Fruit fly (Drosophila melanogaster) whole organism, embryonic: ENCODE results near the gene CG4020.

Source experiments
- Ada2b ChIP-seq: fragments of 200-800 bp; sonication (Bioruptor generic); IDR thresholded peaks from 2 replicates; pipeline ENCODE4 v1.3.6; 2022; ENCODE audit warnings: missing biosample characterization, missing genetic modification characterization
- Bdp1 ChIP-seq: fragments of 200-800 bp; sonication (Bioruptor generic); optimal IDR thresholded peaks from 3 replicates; lab custom pipeline; 2016; ENCODE audit warnings: missing biosample characterization, missing genetic modification characterization
- CG10274 ChIP-seq: fragments of 200-800 bp; sonication (Bioruptor generic); optimal IDR thresholded peaks from 3 replicates; lab custom pipeline; 2017; ENCODE audit warnings: missing biosample characterization, mild to moderate bottlenecking, missing genetic modification characterization
- CG10543 ChIP-seq: fragments of 200-800 bp; sonication (Bioruptor generic); optimal IDR thresholded peaks from 3 replicates; lab custom pipeline; 2017; ENCODE audit warnings: missing biosample characterization, mild to moderate bottlenecking, missing genetic modification characterization, moderate library complexity
- CG12299 ChIP-seq: fragments of 200-800 bp; sonication (Bioruptor generic); optimal IDR thresholded peaks from 2 replicates; lab custom pipeline; 2018; ENCODE audit warnings: missing biosample characterization, mild to moderate bottlenecking, missing genetic modification characterization
- CG13123 ChIP-seq: fragments of 200-800 bp; sonication (Bioruptor generic); optimal IDR thresholded peaks from 2 replicates; lab custom pipeline; 2016; ENCODE audit warnings: missing biosample characterization, missing genetic modification characterization
- CG14710 ChIP-seq: fragments of 200-800 bp; sonication (Bioruptor generic); optimal IDR thresholded peaks from 3 replicates; lab custom pipeline; 2019; ENCODE audit warnings: missing biosample characterization, mild to moderate bottlenecking, missing genetic modification characterization, moderate library complexity
- CG18011 ChIP-seq: fragments of 200-800 bp; sonication (Bioruptor generic); optimal IDR thresholded peaks from 2 replicates; lab custom pipeline; 2017; ENCODE audit warnings: missing biosample characterization, missing genetic modification characterization, mild to moderate bottlenecking, moderate library complexity, missing genotype
- CG18599 ChIP-seq: fragments of 200-800 bp; sonication (Bioruptor generic); optimal IDR thresholded peaks from 3 replicates; lab custom pipeline; 2017; ENCODE audit warnings: missing biosample characterization, missing genetic modification characterization, mild to moderate bottlenecking, moderate library complexity, missing genetic modification reagents
- CG32772 ChIP-seq: fragments of 200-800 bp; sonication (Bioruptor generic); IDR thresholded peaks from 2 replicates; pipeline ENCODE4 v1.3.6; 2022; ENCODE audit warnings: missing biosample characterization, missing genetic modification characterization
- CG3281 ChIP-seq: fragments of 200-800 bp; sonication (Bioruptor generic); optimal IDR thresholded peaks from 3 replicates; lab custom pipeline; 2017; ENCODE audit warnings: missing biosample characterization, mild to moderate bottlenecking, missing genetic modification characterization
- CG6272 ChIP-seq: fragments of 200-800 bp; sonication (Bioruptor generic); IDR thresholded peaks from 2 replicates; pipeline ENCODE4 v1.3.6; 2022; ENCODE audit warnings: missing biosample characterization, missing genetic modification characterization
- CG6813 ChIP-seq: fragments of 200-800 bp; sonication (Bioruptor generic); optimal IDR thresholded peaks from 2 replicates; lab custom pipeline; 2017; ENCODE audit warnings: missing biosample characterization, missing genetic modification characterization, mild to moderate bottlenecking, moderate library complexity, missing genetic modification reagents
- CG8290 ChIP-seq, 3 experiments: fragments of 200-800 bp; sonication (Bioruptor generic); optimal IDR thresholded peaks; 2 replicates each; lab custom pipeline; 2016 to 2019; ENCODE audit warnings: missing biosample characterization in 3 of 3, missing genetic modification characterization in 3 of 3, mild to moderate bottlenecking in 2 of 3, moderate library complexity in 1 of 3
- CG8924 ChIP-seq: fragments of 200-800 bp; optimal IDR thresholded peaks from 3 replicates; lab custom pipeline; 2019; ENCODE audit warnings: missing biosample characterization, mild to moderate bottlenecking, missing genetic modification characterization, moderate library complexity
- Dp ChIP-seq: fragments of 200-800 bp; sonication (Bioruptor generic); optimal IDR thresholded peaks from 2 replicates; lab custom pipeline; 2018; ENCODE audit warnings: missing biosample characterization, mild to moderate bottlenecking, missing genetic modification characterization, moderate library complexity
- HmgZ ChIP-seq: fragments of 200-800 bp; sonication (Bioruptor generic); optimal IDR thresholded peaks from 2 replicates; lab custom pipeline; 2018; ENCODE audit warnings: missing biosample characterization, mild to moderate bottlenecking, missing genetic modification characterization
- Hr78 ChIP-seq, 2 experiments: fragments of 200-800 bp in 1 of 2; fragments of >200 bp in 1 of 2; sonication (Bioruptor generic) in 1 of 2; optimal IDR thresholded peaks; 2 replicates each; lab custom pipeline; 2017 to 2019; ENCODE audit warnings: missing biosample characterization in 2 of 2, missing genetic modification characterization in 2 of 2, mild to moderate bottlenecking in 1 of 2, moderate library complexity in 1 of 2
- Med ChIP-seq: fragments of 200-800 bp; sonication (Bioruptor generic); peaks from one replicate; lab custom pipeline; 2016; ENCODE audit warnings: missing biosample characterization, missing genetic modification characterization, mild to moderate bottlenecking, inconsistent platforms, moderate library complexity
- Mrtf ChIP-seq: fragments of 200-800 bp; sonication (Bioruptor generic); IDR thresholded peaks from 3 replicates; pipeline ENCODE4 v1.3.6; 2022; ENCODE audit warnings: missing biosample characterization, missing genetic modification characterization
- Nf-YA ChIP-seq: fragments of 200-800 bp; sonication (Bioruptor generic); IDR thresholded peaks from 2 replicates; pipeline ENCODE4 v1.3.6; 2022; ENCODE audit warnings: missing biosample characterization, missing genetic modification characterization
- Nf-YC ChIP-seq: fragments of 200-800 bp; optimal IDR thresholded peaks from 3 replicates; lab custom pipeline; 2019; ENCODE audit warnings: missing biosample characterization, mild to moderate bottlenecking, missing genetic modification characterization, moderate library complexity
- Oaz ChIP-seq: fragments of 200-800 bp; sonication (Bioruptor generic); IDR thresholded peaks from 2 replicates; pipeline ENCODE4 v1.3.6; 2022; ENCODE audit warnings: missing biosample characterization, missing genetic modification characterization
- Scr ChIP-seq: fragments of 200-800 bp; sonication (Bioruptor generic); IDR thresholded peaks from 2 replicates; pipeline ENCODE4 v1.3.6; 2022; ENCODE audit warnings: missing biosample characterization, missing genetic modification characterization; ENCODE audit not compliant: partially characterized antibody
- Trl ChIP-seq, 3 experiments: fragments of >200 bp in 2 of 3; fragments of 200-800 bp in 1 of 3; sonication (Bioruptor generic) in 1 of 3; optimal IDR thresholded peaks; 2 replicates in 1 of 3; 3 replicates in 2 of 3; lab custom pipeline; 2016 to 2017; ENCODE audit warnings: missing biosample characterization in 1 of 3, missing genetic modification characterization in 1 of 3
- Vsx1 ChIP-seq: fragments of 200-800 bp; sonication (Bioruptor generic); optimal IDR thresholded peaks from 2 replicates; lab custom pipeline; 2017; ENCODE audit warnings: missing biosample characterization, mild to moderate bottlenecking, missing genetic modification characterization, missing genetic modification reagents
- aop ChIP-seq: fragments of 200-800 bp; sonication (Bioruptor generic); IDR thresholded peaks from 2 replicates; pipeline ENCODE4 v1.3.6; 2022; ENCODE audit warnings: missing biosample characterization, missing genetic modification characterization
- bbx ChIP-seq: fragments of 200-800 bp; sonication (Bioruptor generic); IDR thresholded peaks from 2 replicates; pipeline ENCODE4 v1.3.6; 2022; ENCODE audit warnings: missing biosample characterization, missing genetic modification characterization; ENCODE audit not compliant: partially characterized antibody
- caup ChIP-seq: fragments of 200-800 bp; sonication (Bioruptor generic); optimal IDR thresholded peaks from 3 replicates; lab custom pipeline; 2017; ENCODE audit warnings: missing biosample characterization, mild to moderate bottlenecking, missing genetic modification characterization, moderate library complexity; ENCODE audit not compliant: severe bottlenecking
- cg ChIP-seq: fragments of 200-800 bp; sonication (Bioruptor generic); optimal IDR thresholded peaks from 3 replicates; lab custom pipeline; 2019; ENCODE audit warnings: missing biosample characterization, mild to moderate bottlenecking, missing genetic modification characterization, moderate library complexity
- chinmo ChIP-seq: fragments of 200-800 bp; sonication (Bioruptor generic); IDR thresholded peaks from 4 replicates; pipeline ENCODE4 v1.3.6; 2022; ENCODE audit warnings: missing biosample characterization, missing genetic modification characterization; ENCODE audit not compliant: partially characterized antibody
- corto ChIP-seq: fragments of 200-800 bp; sonication (Bioruptor generic); optimal IDR thresholded peaks from 2 replicates; lab custom pipeline; 2016; ENCODE audit warnings: missing biosample characterization, mild to moderate bottlenecking, missing genetic modification characterization, moderate library complexity
- disco-r ChIP-seq: fragments of 200-800 bp; sonication (Bioruptor generic); optimal IDR thresholded peaks from 2 replicates; lab custom pipeline; 2016; ENCODE audit warnings: missing biosample characterization, missing genetic modification characterization
- dpn ChIP-seq, 2 experiments: fragments of 200-800 bp; sonication (Bioruptor generic); optimal IDR thresholded peaks; 3 replicates each; lab custom pipeline; 2016; ENCODE audit warnings: missing biosample characterization in 2 of 2, missing genetic modification characterization in 2 of 2
- ewg ChIP-seq: fragments of 200-800 bp; sonication (Bioruptor generic); optimal IDR thresholded peaks from 3 replicates; lab custom pipeline; 2017; ENCODE audit warnings: mild to moderate bottlenecking, missing biosample characterization, missing genetic modification reagents, missing genetic modification characterization
- eyg ChIP-seq: fragments of 200-800 bp; sonication (Bioruptor generic); optimal IDR thresholded peaks from 3 replicates; lab custom pipeline; 2016; ENCODE audit warnings: missing biosample characterization, missing genetic modification characterization
- ftz-f1 ChIP-seq: fragments of 200-800 bp; sonication (Bioruptor generic); optimal IDR thresholded peaks from 2 replicates; lab custom pipeline; 2016; ENCODE audit warnings: missing biosample characterization, missing genetic modification characterization
- grau ChIP-seq: fragments of 200-800 bp; optimal IDR thresholded peaks from 3 replicates; lab custom pipeline; 2019; ENCODE audit warnings: missing biosample characterization, mild to moderate bottlenecking, missing genetic modification characterization, moderate library complexity
- lab ChIP-seq: fragments of 200-800 bp; sonication (Bioruptor generic); optimal IDR thresholded peaks from 3 replicates; lab custom pipeline; 2017; ENCODE audit warnings: missing biosample characterization, missing genetic modification characterization, mild to moderate bottlenecking, moderate library complexity, missing genetic modification reagents
- lov ChIP-seq, 2 experiments: fragments of 200-800 bp in 1 of 2; fragments of >200 bp in 1 of 2; sonication (Bioruptor generic) in 1 of 2; IDR thresholded peaks in 1 of 2; optimal IDR thresholded peaks in 1 of 2; 2 replicates in 1 of 2; 3 replicates in 1 of 2; pipeline versions ENCODE4 v1.3.6 to Lab custom; 2017 to 2022; ENCODE audit warnings: missing biosample characterization in 1 of 2, missing genetic modification characterization in 1 of 2
- mirr ChIP-seq: fragments of 200-800 bp; sonication (Bioruptor generic); optimal IDR thresholded peaks from 3 replicates; lab custom pipeline; 2018; ENCODE audit warnings: missing biosample characterization, mild to moderate bottlenecking, missing genetic modification characterization
- pfk ChIP-seq: fragments of 200-800 bp; sonication (Bioruptor generic); optimal IDR thresholded peaks from 2 replicates; lab custom pipeline; 2018; ENCODE audit warnings: missing biosample characterization, mild to moderate bottlenecking, missing genetic modification characterization, moderate library complexity
- schlank ChIP-seq: fragments of 200-800 bp; sonication (Bioruptor generic); optimal IDR thresholded peaks from 2 replicates; lab custom pipeline; 2018; ENCODE audit warnings: missing biosample characterization, mild to moderate bottlenecking, missing genetic modification characterization
- sqz ChIP-seq: fragments of 200-800 bp; sonication (Bioruptor generic); optimal IDR thresholded peaks from 3 replicates; lab custom pipeline; 2018; ENCODE audit warnings: missing biosample characterization, mild to moderate bottlenecking, missing genetic modification characterization
- twi ChIP-seq: fragments of 200-800 bp; optimal IDR thresholded peaks from 2 replicates; lab custom pipeline; 2019; ENCODE audit warnings: missing biosample characterization, mild to moderate bottlenecking, missing genetic modification characterization, moderate library complexity

Gene CG4020

dm6 chrX:5899241-5900145 lies 6.1 kb upstream of the CG4020 start:
- TF ChIP-seq pfk, result peak; percentile 15
- no peak for TF ChIP-seq lov (optimal IDR thresholded peaks at IDR 0.05; lab: Kevin White, UChicago)
- TF ChIP-seq lov (GFP tag; IDR thresholded peaks at IDR 0.05; lab: Robert Waterston, UW), result no peak
- TF ChIP-seq lab (GFP tag; lab: Kevin White, UChicago), result peak; percentile 61
- TF ChIP-seq Bdp1 (GFP tag; lab: Kevin White, UChicago), result no peak
- no peak for TF ChIP-seq CG18011 (GFP tag; lab: Kevin White, UChicago)
- no peak for TF ChIP-seq CG13123 (GFP tag; lab: Kevin White, UChicago)
- TF ChIP-seq CG14710 (tag; lab: Kevin White, UChicago), result no peak
- TF ChIP-seq corto (GFP tag; lab: Kevin White, UChicago), result peak; percentile 92
- TF ChIP-seq Oaz (GFP tag; lab: Robert Waterston, UW), result no peak
- peak; percentile 83 to 85 for TF ChIP-seq Trl (optimal IDR thresholded peaks at IDR 0.05; lab: Kevin White, UChicago)
- TF ChIP-seq Trl (GFP tag; optimal IDR thresholded peaks at IDR 0.05; lab: Kevin White, UChicago), result no peak
- peak; percentile 78 for TF ChIP-seq Med
- TF ChIP-seq dpn (GFP tag; optimal IDR thresholded peaks at IDR 0.05; lab: Kevin White, UChicago), result no peak
- TF ChIP-seq Nf-YA (GFP tag; lab: Robert Waterston, UW), result no peak
- peak; percentile 55 for TF ChIP-seq CG6813 (GFP tag; lab: Kevin White, UChicago)
- no peak for TF ChIP-seq bbx (GFP tag; lab: Robert Waterston, UW)
- no peak for TF ChIP-seq disco-r
- TF ChIP-seq CG18599, result peak; percentile 14
- peak; percentile 14 for TF ChIP-seq caup (GFP tag; lab: Kevin White, UChicago)
- peak; percentile 2 for TF ChIP-seq grau (tag; lab: Kevin White, UChicago)
- no peak for TF ChIP-seq CG6272
- TF ChIP-seq cg (GFP tag; lab: Kevin White, UChicago), result peak; percentile 61
- peak; percentile 29 for TF ChIP-seq CG8924 (tag; lab: Kevin White, UChicago)
- TF ChIP-seq CG8290 (GFP tag; optimal IDR thresholded peaks at IDR 0.05; lab: Kevin White, UChicago), result no peak
- peak; percentile 7 to 68 for TF ChIP-seq CG8290 (tag; optimal IDR thresholded peaks at IDR 0.05; lab: Kevin White, UChicago)
- peak; percentile 73 for TF ChIP-seq CG32772 (GFP tag; lab: Robert Waterston, UW)
- TF ChIP-seq Dp, result no peak
- TF ChIP-seq schlank (tag; lab: Kevin White, UChicago), result peak; percentile 31
- peak; percentile 39; the same call in 1 of the 2 replicates for TF ChIP-seq aop
- 0 out of 2 replicates have a peak, but pooled peaks have one; percentile 13 for TF ChIP-seq Scr (GFP tag; lab: Robert Waterston, UW)
- TF ChIP-seq chinmo, result peak; percentile 80; the same call in 3 of the 4 replicates
- TF ChIP-seq CG12299 (tag; lab: Kevin White, UChicago), result peak; percentile 15
- no peak for TF ChIP-seq CG3281 (GFP tag; lab: Kevin White, UChicago)
- TF ChIP-seq eyg (GFP tag; lab: Kevin White, UChicago), result no peak
- peak; percentile 29 for TF ChIP-seq CG10274 (GFP tag; lab: Kevin White, UChicago)
- no peak for TF ChIP-seq Ada2b
- TF ChIP-seq mirr, result peak; percentile 3
- TF ChIP-seq Mrtf (GFP tag; lab: Robert Waterston, UW), result peak; percentile 29; the same call in 1 of the 3 replicates
- TF ChIP-seq Hr78 (GFP tag; optimal IDR thresholded peaks at IDR 0.05; lab: Kevin White, UChicago), result no peak
- peak; percentile 77 for TF ChIP-seq CG10543 (GFP tag; lab: Kevin White, UChicago)
- TF ChIP-seq Vsx1 (GFP tag; lab: Kevin White, UChicago), result peak; percentile 54
- TF ChIP-seq twi, result peak; percentile 70
- peak; percentile 54 for TF ChIP-seq ewg
- no peak for TF ChIP-seq ftz-f1
- TF ChIP-seq sqz (GFP tag; lab: Kevin White, UChicago), result peak; percentile 88
- TF ChIP-seq HmgZ (tag; lab: Kevin White, UChicago), result peak; percentile 14
- TF ChIP-seq Nf-YC (tag; lab: Kevin White, UChicago), result peak; percentile 45
